Worm (Caenorhabditis elegans) whole organism, L2 larva: Measurements from ENCODE around the gene F52E4.5.
A peak's percentile ranks its signal among the peaks of the same experiment; 100 is the strongest.

ENCODE experiments used
- C34F6.9 ChIP-seq: fragments of 150-350 bp; optimal IDR thresholded peaks from 2 replicates; lab custom pipeline; 2014; ENCODE audit warnings: missing biosample characterization, missing genetic modification characterization
- F13H6.1 ChIP-seq: sonication (generic microtip); optimal IDR thresholded peaks from 2 replicates; lab custom pipeline; 2016; ENCODE audit warnings: missing genetic modification characterization, missing compliant biosample characterization
- R02D3.7 ChIP-seq: fragments of 150-350 bp; optimal IDR thresholded peaks from 2 replicates; lab custom pipeline; 2014; ENCODE audit warnings: missing biosample characterization, missing genetic modification characterization
- Y55F3AM.14 ChIP-seq: fragments of 200-800 bp; sonication (Bioruptor generic); optimal IDR thresholded peaks from 2 replicates; lab custom pipeline; 2018; ENCODE audit warnings: mild to moderate bottlenecking, missing genetic modification characterization, missing compliant biosample characterization
- ZK546.5 ChIP-seq: sonication (generic microtip); optimal IDR thresholded peaks from 2 replicates; lab custom pipeline; 2017; ENCODE audit warnings: missing biosample characterization, missing genetic modification characterization
- alr-1 ChIP-seq: fragments of 150-350 bp; optimal IDR thresholded peaks from 2 replicates; lab custom pipeline; 2014; ENCODE audit warnings: missing biosample characterization, missing genetic modification characterization
- aly-2 ChIP-seq: fragments of 150-350 bp; optimal IDR thresholded peaks from 2 replicates; lab custom pipeline; 2014; ENCODE audit warnings: missing biosample characterization, missing genetic modification characterization
- ama-1 ChIP-seq: fragments of 150-350 bp; optimal IDR thresholded peaks from 2 replicates; lab custom pipeline; 2018; ENCODE audit warnings: inconsistent platforms
- blmp-1 ChIP-seq: sonication (generic microtip); optimal IDR thresholded peaks from 2 replicates; lab custom pipeline; 2017; ENCODE audit warnings: missing genetic modification characterization, mild to moderate bottlenecking, missing compliant biosample characterization, antibody characterized with exemption, moderate library complexity; ENCODE audit not compliant: insufficient read depth
- ceh-16 ChIP-seq: fragments of 150-350 bp; optimal IDR thresholded peaks from 2 replicates; lab custom pipeline; 2014; ENCODE audit warnings: missing biosample characterization, missing genetic modification characterization
- ceh-82 ChIP-seq: fragments of 150-350 bp; optimal IDR thresholded peaks from 2 replicates; lab custom pipeline; 2014; ENCODE audit warnings: missing biosample characterization, missing genetic modification characterization
- crh-2 ChIP-seq: sonication (generic microtip); optimal IDR thresholded peaks from 2 replicates; lab custom pipeline; 2017; ENCODE audit warnings: missing biosample characterization, missing genetic modification characterization
- egl-27 ChIP-seq: sonication (generic microtip); optimal IDR thresholded peaks from 3 replicates; lab custom pipeline; 2017; ENCODE audit warnings: missing biosample characterization, missing genetic modification reagents, missing genetic modification characterization
- elt-1 ChIP-seq: fragments of 150-350 bp; optimal IDR thresholded peaks from 2 replicates; lab custom pipeline; 2014; ENCODE audit warnings: missing biosample characterization, missing genetic modification characterization
- elt-3 ChIP-seq: sonication (generic microtip); optimal IDR thresholded peaks from 2 replicates; lab custom pipeline; 2017; ENCODE audit warnings: missing biosample characterization, missing genetic modification characterization
- fos-1 ChIP-seq: fragments of 150-350 bp; optimal IDR thresholded peaks from 2 replicates; lab custom pipeline; 2014; ENCODE audit warnings: missing biosample characterization, missing genetic modification characterization
- gmeb-1 ChIP-seq: fragments of 150-350 bp; optimal IDR thresholded peaks from 2 replicates; lab custom pipeline; 2014; ENCODE audit warnings: missing biosample characterization, missing genetic modification characterization
- lin-11 ChIP-seq: fragments of 150-350 bp; sonication (generic microtip); optimal IDR thresholded peaks from 2 replicates; lab custom pipeline; 2014; ENCODE audit warnings: missing biosample characterization, missing genetic modification characterization, inconsistent platforms, mixed read lengths
- lin-13 ChIP-seq: fragments of 150-350 bp; optimal IDR thresholded peaks from 2 replicates; lab custom pipeline; 2014; ENCODE audit warnings: missing biosample characterization, missing genetic modification reagents, missing genetic modification characterization
- lin-39 ChIP-seq: fragments of 150-350 bp; optimal IDR thresholded peaks from 2 replicates; lab custom pipeline; 2014; ENCODE audit warnings: missing biosample characterization, missing genetic modification reagents, missing genetic modification characterization
- lsy-2 ChIP-seq, 2 experiments: fragments of 150-350 bp in 1 of 2; sonication (generic microtip) in 1 of 2; optimal IDR thresholded peaks; 2 replicates each; lab custom pipeline; 2014 to 2017; ENCODE audit warnings: missing biosample characterization in 2 of 2, missing genetic modification characterization in 2 of 2
- mab-5 ChIP-seq: fragments of 150-350 bp; optimal IDR thresholded peaks from 2 replicates; lab custom pipeline; 2014; ENCODE audit warnings: missing biosample characterization, missing genetic modification characterization
- mbf-1 ChIP-seq: sonication (generic microtip); optimal IDR thresholded peaks from 2 replicates; lab custom pipeline; 2017; ENCODE audit warnings: missing biosample characterization, missing genetic modification characterization
- mdl-1 ChIP-seq, 2 experiments: fragments of 150-350 bp in 1 of 2; sonication (generic microtip) in 1 of 2; optimal IDR thresholded peaks; 2 replicates each; lab custom pipeline; 2017; ENCODE audit warnings: missing biosample characterization in 2 of 2, missing genetic modification characterization in 2 of 2
- nhr-10 ChIP-seq: sonication (generic microtip); optimal IDR thresholded peaks from 2 replicates; lab custom pipeline; 2017; ENCODE audit warnings: missing biosample characterization, missing genetic modification characterization
- nhr-11 ChIP-seq: fragments of 150-350 bp; optimal IDR thresholded peaks from 2 replicates; lab custom pipeline; 2014; ENCODE audit warnings: missing biosample characterization, missing genetic modification characterization
- nhr-12 ChIP-seq: fragments of 150-350 bp; optimal IDR thresholded peaks from 2 replicates; lab custom pipeline; 2014; ENCODE audit warnings: missing biosample characterization, missing genetic modification characterization
- nhr-129 ChIP-seq: fragments of 150-350 bp; optimal IDR thresholded peaks from 2 replicates; lab custom pipeline; 2014; ENCODE audit warnings: missing biosample characterization, missing genetic modification characterization
- nhr-21 ChIP-seq: fragments of 150-350 bp; optimal IDR thresholded peaks from 2 replicates; lab custom pipeline; 2014; ENCODE audit warnings: missing biosample characterization, missing genetic modification characterization
- nhr-23 ChIP-seq: fragments of 150-350 bp; optimal IDR thresholded peaks from 2 replicates; lab custom pipeline; 2014; ENCODE audit warnings: missing biosample characterization, missing genetic modification reagents, missing genetic modification characterization
- nhr-237 ChIP-seq: fragments of 150-350 bp; optimal IDR thresholded peaks from 2 replicates; lab custom pipeline; 2014; ENCODE audit warnings: missing biosample characterization, missing genetic modification characterization
- nhr-25 ChIP-seq: fragments of 150-350 bp; sonication (generic microtip); optimal IDR thresholded peaks from 3 replicates; lab custom pipeline; 2014; ENCODE audit warnings: missing biosample characterization, missing genetic modification characterization
- nhr-6 ChIP-seq: fragments of 150-350 bp; optimal IDR thresholded peaks from 2 replicates; lab custom pipeline; 2014; ENCODE audit warnings: missing biosample characterization, missing genetic modification characterization
- nhr-77 ChIP-seq: fragments of 150-350 bp; optimal IDR thresholded peaks from 2 replicates; lab custom pipeline; 2014; ENCODE audit warnings: missing biosample characterization, missing genetic modification characterization
- peb-1 ChIP-seq: fragments of 150-350 bp; optimal IDR thresholded peaks from 2 replicates; lab custom pipeline; 2014; ENCODE audit warnings: missing biosample characterization, missing genetic modification characterization
- sem-4 ChIP-seq: fragments of 150-350 bp; optimal IDR thresholded peaks from 2 replicates; lab custom pipeline; 2014; ENCODE audit warnings: missing biosample characterization, missing genetic modification reagents, missing genetic modification characterization
- skn-1 ChIP-seq: sonication (generic microtip); optimal IDR thresholded peaks from 2 replicates; lab custom pipeline; 2017; ENCODE audit warnings: missing biosample characterization, missing genetic modification characterization
- sma-3 ChIP-seq: sonication (generic microtip); optimal IDR thresholded peaks from 2 replicates; lab custom pipeline; 2016; ENCODE audit warnings: missing genetic modification reagents, missing genetic modification characterization, missing compliant biosample characterization
- sma-9 ChIP-seq, 2 experiments: fragments of 150-350 bp in 1 of 2; sonication (generic microtip) in 1 of 2; optimal IDR thresholded peaks; 2 replicates each; lab custom pipeline; 2014 to 2016; ENCODE audit warnings: missing genetic modification characterization in 2 of 2, mild to moderate bottlenecking in 1 of 2, missing biosample characterization in 1 of 2, missing compliant biosample characterization in 1 of 2, missing genetic modification reagents in 1 of 2, moderate library complexity in 1 of 2
- snpc-4 ChIP-seq: fragments of 150-350 bp; optimal IDR thresholded peaks from 2 replicates; lab custom pipeline; 2014; ENCODE audit warnings: missing biosample characterization, missing genetic modification characterization
- unc-39 ChIP-seq: fragments of 150-350 bp; optimal IDR thresholded peaks from 2 replicates; lab custom pipeline; 2014; ENCODE audit warnings: missing biosample characterization, missing genetic modification characterization
- unc-55 ChIP-seq: fragments of 150-350 bp; sonication (generic microtip); optimal IDR thresholded peaks from 3 replicates; lab custom pipeline; 2014; ENCODE audit warnings: missing biosample characterization, missing genetic modification reagents, missing genetic modification characterization
- unc-62 ChIP-seq: fragments of 150-350 bp; optimal IDR thresholded peaks from 2 replicates; lab custom pipeline; 2014; ENCODE audit warnings: missing biosample characterization, missing genetic modification reagents, missing genetic modification characterization
- zag-1 ChIP-seq: fragments of 150-350 bp; optimal IDR thresholded peaks from 2 replicates; lab custom pipeline; 2014; ENCODE audit warnings: missing biosample characterization, missing genetic modification characterization
- ztf-11 ChIP-seq: sonication (generic microtip); optimal IDR thresholded peaks from 2 replicates; lab custom pipeline; 2017; ENCODE audit warnings: missing biosample characterization, missing genetic modification characterization
- ztf-4 ChIP-seq: fragments of 150-350 bp; optimal IDR thresholded peaks from 2 replicates; lab custom pipeline; 2014; ENCODE audit warnings: missing biosample characterization, missing genetic modification characterization

The F52E4.5 gene

DNA sequence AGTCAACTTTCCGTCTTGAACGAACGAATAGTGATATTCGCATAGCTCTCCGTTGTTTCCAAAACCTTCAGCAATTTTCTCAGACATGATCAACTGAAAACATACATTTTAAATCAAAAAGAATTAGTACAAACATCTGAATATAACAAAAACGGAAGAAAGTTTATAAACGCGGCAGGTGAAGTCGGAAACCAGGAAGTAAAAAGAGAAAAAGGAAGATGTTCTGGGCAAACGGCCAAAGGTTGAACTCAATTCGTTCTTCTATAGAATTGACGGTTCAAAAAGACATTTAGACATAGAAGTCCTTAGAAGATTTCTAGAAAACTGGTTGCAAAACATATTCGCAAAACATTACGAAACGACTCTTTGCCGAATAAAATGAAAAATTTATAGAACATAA, at the start of gene F52E4.5:
F52E4.5 (minus strand) TSS at position 101 of the 400 bp plus-strand sequence.
- TF ChIP-seq nhr-25 (tag; lab: Kevin White, UChicago) (no peak), mab-5 (tag; lab: Kevin White, UChicago) (no peak), ztf-11 (no peak), C34F6.9 (tag; lab: Kevin White, UChicago) (no peak), ztf-4 (no peak), mdl-1 (tag; optimal IDR thresholded peaks at IDR 0.05; lab: Kevin White, UChicago) (no peak), lin-39 (tag; lab: Kevin White, UChicago) (no peak), nhr-237 (tag; lab: Kevin White, UChicago) (no peak), peb-1 (tag; lab: Kevin White, UChicago) (no peak), elt-1 (tag; lab: Kevin White, UChicago) (no peak), F13H6.1 (tag; lab: Kevin White, UChicago) (no peak), skn-1 (no peak), alr-1 (tag; lab: Kevin White, UChicago) (no peak), snpc-4 (tag; lab: Kevin White, UChicago) (no peak), ama-1 (no peak), nhr-12 (tag; lab: Kevin White, UChicago) (no peak), nhr-21 (no peak), nhr-11 (tag; lab: Kevin White, UChicago) (no peak), nhr-77 (tag; lab: Kevin White, UChicago) (no peak), sma-9 (GFP tag; optimal IDR thresholded peaks at IDR 0.05; lab: Kevin White, UChicago) (no peak), sma-9 (tag; optimal IDR thresholded peaks at IDR 0.05; lab: Kevin White, UChicago) (no peak)

DNA sequence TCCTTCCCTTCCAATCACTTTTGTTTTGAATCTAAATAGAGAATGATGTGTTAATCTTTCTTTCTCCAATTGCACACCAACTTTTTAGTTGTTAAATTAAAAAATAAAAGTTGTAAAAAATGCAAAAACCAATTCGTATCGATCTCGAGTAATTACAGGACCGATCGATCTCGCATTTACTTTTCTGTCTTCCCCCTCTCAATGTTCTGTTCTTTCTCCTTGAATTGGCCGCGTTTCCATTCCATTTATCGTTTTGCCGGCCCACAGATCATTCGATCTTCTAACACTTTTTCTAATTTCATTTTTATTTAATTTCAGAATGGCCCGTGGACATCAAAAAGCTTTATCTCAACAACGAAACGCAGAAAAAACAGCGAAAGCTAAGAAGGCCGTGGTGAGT, 48.0 kb upstream of the F52E4.5 start, which contains the start of gene K10B3.1:
K10B3.1 (plus strand) TSS at position 301 of the 400 bp plus-strand sequence.
- TF ChIP-seq sma-9 (GFP tag; optimal IDR thresholded peaks at IDR 0.05; lab: Kevin White, UChicago) (no peak), sma-9 (tag; optimal IDR thresholded peaks at IDR 0.05; lab: Kevin White, UChicago) (no peak), nhr-21 (peak; percentile 10)

DNA sequence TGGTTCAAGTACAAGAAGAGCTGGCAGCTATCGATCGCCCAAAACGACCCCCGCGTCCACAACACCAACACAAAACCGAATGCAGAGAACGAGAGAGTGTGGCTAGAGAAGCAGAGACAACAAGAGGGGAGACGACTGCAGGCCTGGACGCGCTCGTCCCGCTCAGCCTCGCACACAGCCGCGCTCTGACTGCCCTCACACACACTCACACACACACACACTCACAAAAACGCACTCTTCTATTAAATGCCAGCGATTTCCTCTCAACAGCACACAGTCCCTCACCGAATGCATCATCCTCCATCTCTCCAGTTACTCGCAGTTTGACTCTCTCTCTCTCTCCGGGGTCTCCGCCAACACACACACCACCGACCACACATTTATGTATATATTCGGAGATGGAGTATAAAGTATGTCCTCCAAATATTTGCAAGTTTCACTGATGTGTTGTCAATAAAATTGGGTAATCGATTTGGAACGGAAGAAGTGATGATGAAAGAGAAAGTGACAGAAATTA, 40.5 kb upstream of the F52E4.5 start:
- TF ChIP-seq mbf-1 (tag; lab: Kevin White, UChicago) (no peak), unc-55 (GFP tag; lab: Kevin White, UChicago) (peak; percentile 98), nhr-129 (tag; lab: Kevin White, UChicago) (peak; percentile 98), elt-3 (tag; lab: Kevin White, UChicago) (no peak), skn-1 (no peak), lin-11 (tag; lab: Kevin White, UChicago) (peak; percentile 91), peb-1 (tag; lab: Kevin White, UChicago) (peak; percentile 44), F13H6.1 (tag; lab: Kevin White, UChicago) (peak; percentile 98), nhr-6 (tag; lab: Kevin White, UChicago) (peak; percentile 91), nhr-23 (tag; lab: Kevin White, UChicago) (no peak), zag-1 (peak; percentile 91), lin-13 (GFP tag; lab: Kevin White, UChicago) (peak; percentile 84), ceh-16 (peak; percentile 77), mdl-1 (tag; optimal IDR thresholded peaks at IDR 0.05; lab: Kevin White, UChicago) (peak; percentile 67 to 87), aly-2 (tag; lab: Kevin White, UChicago) (no peak), nhr-237 (tag; lab: Kevin White, UChicago) (peak; percentile 21), ZK546.5 (tag; lab: Kevin White, UChicago) (no peak), crh-2 (tag; lab: Kevin White, UChicago) (peak; percentile 96), egl-27 (tag; lab: Kevin White, UChicago) (peak; percentile 95), R02D3.7 (tag; lab: Kevin White, UChicago) (no peak), mab-5 (tag; lab: Kevin White, UChicago) (peak; percentile 85), blmp-1 (peak; percentile 90), fos-1 (tag; lab: Kevin White, UChicago) (peak; percentile 97), nhr-77 (tag; lab: Kevin White, UChicago) (peak; percentile 9), lin-39 (tag; lab: Kevin White, UChicago) (peak; percentile 71), unc-39 (tag; lab: Kevin White, UChicago) (peak; percentile 92), nhr-25 (tag; lab: Kevin White, UChicago) (peak; percentile 93), ceh-82 (tag; lab: Kevin White, UChicago) (peak; percentile 55), Y55F3AM.14 (peak; percentile 93), alr-1 (tag; lab: Kevin White, UChicago) (no peak), gmeb-1 (peak; percentile 56), sma-9 (GFP tag; optimal IDR thresholded peaks at IDR 0.05; lab: Kevin White, UChicago) (peak; percentile 87), sma-9 (tag; optimal IDR thresholded peaks at IDR 0.05; lab: Kevin White, UChicago) (no peak), nhr-10 (tag; lab: Kevin White, UChicago) (no peak), nhr-12 (tag; lab: Kevin White, UChicago) (no peak), ztf-11 (peak; percentile 9), snpc-4 (tag; lab: Kevin White, UChicago) (peak; percentile 82), ztf-4 (peak; percentile 87), lsy-2 (tag; optimal IDR thresholded peaks at IDR 0.05; lab: Kevin White, UChicago) (peak; percentile 78 to 88), sma-3 (GFP tag; lab: Kevin White, UChicago) (peak; percentile 92), sem-4 (tag; lab: Kevin White, UChicago) (peak; percentile 92), nhr-21 (peak; percentile 85), ama-1 (peak; percentile 10), elt-1 (tag; lab: Kevin White, UChicago) (no peak), unc-62 (no peak)
